Fruit fly (Drosophila melanogaster): ENCODE results near the gene Vps15.

The Vps15 gene

DNA sequence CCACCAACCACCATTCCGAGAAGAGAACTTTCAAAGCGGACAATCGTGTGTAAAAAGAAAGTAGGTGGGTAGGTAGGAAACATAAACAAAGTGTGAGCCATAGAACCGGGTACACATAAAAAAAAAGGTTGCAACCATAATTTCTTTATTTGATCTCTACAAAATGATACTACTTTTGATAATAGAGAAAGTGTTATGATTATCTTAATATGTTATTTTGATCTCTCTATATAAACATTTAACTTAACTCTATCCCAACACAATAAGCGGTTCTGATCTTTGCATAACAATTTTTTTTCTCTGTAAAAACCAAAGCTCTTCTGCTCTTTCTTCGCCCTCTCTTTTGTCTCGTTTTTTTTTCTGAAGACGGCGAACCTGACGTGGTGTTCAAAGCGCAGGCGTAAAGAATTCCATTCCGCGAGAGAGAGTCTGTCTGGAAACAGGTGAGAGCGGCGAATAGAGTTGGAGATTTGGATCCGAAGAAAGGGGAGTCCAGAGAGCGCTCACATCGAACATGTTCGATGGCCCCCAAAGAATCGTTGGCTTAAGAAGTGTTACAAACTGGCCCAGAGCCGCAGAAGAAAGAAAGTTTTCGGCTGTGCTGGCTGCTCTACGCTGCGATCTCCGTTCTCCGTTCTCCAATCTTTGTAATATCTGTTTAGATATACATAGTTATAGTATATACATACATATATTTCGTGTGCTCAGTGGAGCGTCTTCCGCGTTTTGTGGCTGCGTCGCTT, 1.4 kb upstream of the Vps15 start (continued):
- TF ChIP-seq Nf-YB (GFP tag; optimal IDR thresholded peaks at IDR 0.05): peak; percentile 50
- no peak for TF ChIP-seq crp (GFP tag; optimal IDR thresholded peaks at IDR 0.05)
- TF ChIP-seq ewg (GFP tag; optimal IDR thresholded peaks at IDR 0.05): peak; percentile 42
- no peak for TF ChIP-seq Doc3 (GFP tag; IDR thresholded peaks at IDR 0.05; ENCODE audit: partially characterized antibody)
- TF ChIP-seq pan (optimal IDR thresholded peaks at IDR 0.05): no peak
- peak in 1 of 2 experiments; percentile 18 for TF ChIP-seq pan (GFP tag; optimal IDR thresholded peaks at IDR 0.05 in 1 of 2, IDR thresholded peaks at IDR 0.05 in 1 of 2)
- TF ChIP-seq Bgb (GFP tag; IDR thresholded peaks at IDR 0.05; ENCODE audit: partially characterized antibody): no peak
- no peak for TF ChIP-seq mld (GFP tag; IDR thresholded peaks at IDR 0.05; ENCODE audit: partially characterized antibody)
- TF ChIP-seq CG16779 (GFP tag; IDR thresholded peaks at IDR 0.05): no peak
- TF ChIP-seq Gsc (GFP tag; IDR thresholded peaks at IDR 0.05): no peak
- no peak for TF ChIP-seq HmgD (GFP tag; optimal IDR thresholded peaks at IDR 0.05)
- no peak for TF ChIP-seq CG10321 (GFP tag; IDR thresholded peaks at IDR 0.05)
- peak; percentile 43 for TF ChIP-seq CG10209 (GFP tag; optimal IDR thresholded peaks at IDR 0.05)
- no peak for TF ChIP-seq Dfd (GFP tag; optimal IDR thresholded peaks at IDR 0.05)
- TF ChIP-seq CG10147 (GFP tag; optimal IDR thresholded peaks at IDR 0.05): no peak
- peak; percentile 21 for TF ChIP-seq twi (tag; optimal IDR thresholded peaks at IDR 0.05)
- TF ChIP-seq CG11696 (GFP tag; IDR thresholded peaks at IDR 0.05): no peak
- no peak for TF ChIP-seq H2.0 (GFP tag; IDR thresholded peaks at IDR 0.05)
- TF ChIP-seq ase (GFP tag; IDR thresholded peaks at IDR 0.05): peak; percentile 6; the same call in 1 of the 3 replicates
- TF ChIP-seq CG1602 (GFP tag; optimal IDR thresholded peaks at IDR 0.05): peak; percentile 45
- TF ChIP-seq Sry-β (GFP tag; optimal IDR thresholded peaks at IDR 0.05): peak; percentile 15
- TF ChIP-seq yki (optimal IDR thresholded peaks at IDR 0.05): no peak
- no peak for TF ChIP-seq CG31388 (GFP tag; optimal IDR thresholded peaks at IDR 0.05)
- TF ChIP-seq hkb (optimal IDR thresholded peaks at IDR 0.05): no peak
- TF ChIP-seq hkb (GFP tag; IDR thresholded peaks at IDR 0.05): peak; percentile 61; the same call in 1 of the 2 replicates
- no peak for TF ChIP-seq pita (GFP tag; optimal IDR thresholded peaks at IDR 0.05)
- TF ChIP-seq CG13775 (GFP tag; optimal IDR thresholded peaks at IDR 0.05): peak; percentile 42
- TF ChIP-seq Pdp1 (GFP tag; optimal IDR thresholded peaks at IDR 0.05): peak; percentile 54 to 56
- TF ChIP-seq ac (GFP tag; optimal IDR thresholded peaks at IDR 0.05): no peak
- TF ChIP-seq crc (GFP tag; optimal IDR thresholded peaks at IDR 0.05): no peak
- no peak for TF ChIP-seq bigmax (GFP tag; optimal IDR thresholded peaks at IDR 0.05)
- TF ChIP-seq CG12391 (tag; optimal IDR thresholded peaks at IDR 0.05): peak; percentile 78
- peak; percentile 13; the same call in 1 of the 2 replicates for TF ChIP-seq CG31224 (GFP tag; IDR thresholded peaks at IDR 0.05)
- TF ChIP-seq D19A (tag; optimal IDR thresholded peaks at IDR 0.05): peak; percentile 57
- no peak for TF ChIP-seq lab (GFP tag; optimal IDR thresholded peaks at IDR 0.05)
- no peak for TF ChIP-seq tll (GFP tag; optimal IDR thresholded peaks at IDR 0.05)
- no peak for TF ChIP-seq CG6791 (GFP tag; IDR thresholded peaks at IDR 0.05; ENCODE audit: partially characterized antibody)
- peak; percentile 22 for TF ChIP-seq Usf (GFP tag; optimal IDR thresholded peaks at IDR 0.05)
- TF ChIP-seq Deaf1 (tag; optimal IDR thresholded peaks at IDR 0.05): no peak
- TF ChIP-seq BtbVII (GFP tag; optimal IDR thresholded peaks at IDR 0.05): peak; percentile 35
- no peak for TF ChIP-seq tup (GFP tag; optimal IDR thresholded peaks at IDR 0.05)
- TF ChIP-seq CG1233 (GFP tag; optimal IDR thresholded peaks at IDR 0.05): peak; percentile 44
- peak; percentile 54 for TF ChIP-seq CG7271 (tag; optimal IDR thresholded peaks at IDR 0.05)
- no peak for TF ChIP-seq gfzf (GFP tag; optimal IDR thresholded peaks at IDR 0.05)
- TF ChIP-seq CG42726 (GFP tag; IDR thresholded peaks at IDR 0.05; ENCODE audit: partially characterized antibody): no peak
- peak; percentile 51 for TF ChIP-seq salm (tag; optimal IDR thresholded peaks at IDR 0.05)
- TF ChIP-seq klu (GFP tag; IDR thresholded peaks at IDR 0.05): no peak
- TF ChIP-seq CG33557 (GFP tag; optimal IDR thresholded peaks at IDR 0.05): peak; percentile 80
- no peak for TF ChIP-seq HLH54F (GFP tag; optimal IDR thresholded peaks at IDR 0.05)

Measured in whole organism, embryonic.